Fruit fly (Drosophila melanogaster): Measurements from ENCODE around the gene Ugt303A1.

Ugt303A1 gene

dm6 chr3R:11226496-11226895, 51.2 kb downstream of the Ugt303A1 start, which contains the start of gene CG17726 (continued):
- peak; percentile 96 for TF ChIP-seq ken (GFP tag; IDR thresholded peaks at IDR 0.05)
- peak; percentile 85 for TF ChIP-seq CG10543 (GFP tag; optimal IDR thresholded peaks at IDR 0.05)
- TF ChIP-seq CG14050 (GFP tag; IDR thresholded peaks at IDR 0.05), result peak; percentile 98
- no peak for TF ChIP-seq hth (optimal IDR thresholded peaks at IDR 0.05)
- peak; percentile 68 for TF ChIP-seq en (GFP tag; optimal IDR thresholded peaks at IDR 0.05)
- TF ChIP-seq esg (GFP tag; conservative IDR thresholded peaks at IDR 0.05), result peak; percentile 98
- TF ChIP-seq vnd (GFP tag; IDR thresholded peaks at IDR 0.05; ENCODE audit: partially characterized antibody), result no peak
- TF ChIP-seq Jarid2 (GFP tag; optimal IDR thresholded peaks at IDR 0.05), result no peak
- TF ChIP-seq CG31441 (GFP tag; IDR thresholded peaks at IDR 0.05), result peak; percentile 98
- TF ChIP-seq CG15073 (GFP tag; optimal IDR thresholded peaks at IDR 0.05), result peak; percentile 71
- TF ChIP-seq grn (GFP tag; optimal IDR thresholded peaks at IDR 0.05), result peak; percentile 70
- TF ChIP-seq CG11504 (tag; optimal IDR thresholded peaks at IDR 0.05), result peak; percentile 95
- peak; percentile 98 for TF ChIP-seq Ptx1 (GFP tag; IDR thresholded peaks at IDR 0.05)
- TF ChIP-seq CG1233 (GFP tag; optimal IDR thresholded peaks at IDR 0.05), result peak; percentile 91
- peak; percentile 86 for TF ChIP-seq CG15514 (GFP tag; optimal IDR thresholded peaks at IDR 0.05)
- no peak for TF ChIP-seq hkb (optimal IDR thresholded peaks at IDR 0.05)
- peak; percentile 98 for TF ChIP-seq hkb (GFP tag; IDR thresholded peaks at IDR 0.05)
- TF ChIP-seq Sry-δ (GFP tag; optimal IDR thresholded peaks at IDR 0.05), result peak; percentile 45
- no peak for TF ChIP-seq sna (GFP tag; IDR thresholded peaks at IDR 0.05; ENCODE audit: partially characterized antibody)
- peak; percentile 96 for TF ChIP-seq croc (GFP tag; conservative IDR thresholded peaks at IDR 0.05)
- peak; percentile 90 for TF ChIP-seq NFAT (GFP tag; IDR thresholded peaks at IDR 0.05)
- peak; percentile 95 for TF ChIP-seq CG10147 (GFP tag; optimal IDR thresholded peaks at IDR 0.05)
- TF ChIP-seq crol (GFP tag; IDR thresholded peaks at IDR 0.05), result peak; percentile 74
- TF ChIP-seq Doc3 (GFP tag; IDR thresholded peaks at IDR 0.05; ENCODE audit: partially characterized antibody), result no peak
- no peak for TF ChIP-seq br (optimal IDR thresholded peaks at IDR 0.05)
- peak; percentile 98 for TF ChIP-seq CG2678 (tag; optimal IDR thresholded peaks at IDR 0.05)
- peak; percentile 81 for TF ChIP-seq CG10274 (GFP tag; optimal IDR thresholded peaks at IDR 0.05)
- peak; percentile 98 for TF ChIP-seq CG8388 (GFP tag; optimal IDR thresholded peaks at IDR 0.05)
- TF ChIP-seq CG11560 (tag; IDR thresholded peaks at IDR 0.05), result peak; percentile 88
- TF ChIP-seq Meics (GFP tag; optimal IDR thresholded peaks at IDR 0.05), result peak; percentile 96
- peak; percentile 98 for TF ChIP-seq CG32772 (GFP tag; IDR thresholded peaks at IDR 0.05)
- TF ChIP-seq scrt (GFP tag; optimal IDR thresholded peaks at IDR 0.05), result no peak
- peak; percentile 97 for TF ChIP-seq seq (GFP tag; IDR thresholded peaks at IDR 0.05)
- peak; percentile 69 for TF ChIP-seq Dip2 (GFP tag; IDR thresholded peaks at IDR 0.05)
- TF ChIP-seq Lpt (GFP tag; optimal IDR thresholded peaks at IDR 0.05), result no peak
- no peak for TF ChIP-seq Opbp (GFP tag; IDR thresholded peaks at IDR 0.05; ENCODE audit: partially characterized antibody)
- TF ChIP-seq Ravus (GFP tag; IDR thresholded peaks at IDR 0.05), result peak; percentile 95
- TF ChIP-seq CG12236 (GFP tag; optimal IDR thresholded peaks at IDR 0.05), result peak; percentile 91
- TF ChIP-seq CG10565 (GFP tag; optimal IDR thresholded peaks at IDR 0.05), result peak; percentile 62
- peak; percentile 97 for TF ChIP-seq CG8765 (GFP tag; IDR thresholded peaks at IDR 0.05)
- TF ChIP-seq Sox100B (GFP tag; optimal IDR thresholded peaks at IDR 0.05), result no peak
- TF ChIP-seq ash1 (GFP tag; optimal IDR thresholded peaks at IDR 0.05), result peak; percentile 9
- peak; percentile 97 for TF ChIP-seq CG14441 (GFP tag; IDR thresholded peaks at IDR 0.05)
- TF ChIP-seq HLHmδ (GFP tag; optimal IDR thresholded peaks at IDR 0.05), result no peak
- TF ChIP-seq Ets97D (GFP tag; optimal IDR thresholded peaks at IDR 0.05), result peak; percentile 46
- no peak for TF ChIP-seq CG14860 (GFP tag; IDR thresholded peaks at IDR 0.05; ENCODE audit: partially characterized antibody)
- TF ChIP-seq CG30403 (GFP tag; optimal IDR thresholded peaks at IDR 0.05), result peak; percentile 97
- peak; percentile 76 for TF ChIP-seq repo (GFP tag; optimal IDR thresholded peaks at IDR 0.05)
- TF ChIP-seq Neu2 (GFP tag; optimal IDR thresholded peaks at IDR 0.05; ENCODE audit: borderline replicate concordance), result no peak
- no peak for TF ChIP-seq CG15011 (GFP tag; optimal IDR thresholded peaks at IDR 0.05)
- TF ChIP-seq p53 (GFP tag; optimal IDR thresholded peaks at IDR 0.05), result peak; percentile 56
- peak; percentile 80 for TF ChIP-seq Antp (GFP tag; optimal IDR thresholded peaks at IDR 0.05)
